Fruit fly (Drosophila melanogaster) whole organism, embryonic: ENCODE results near the gene alpha4GT2.

Experiments used
- B-H2 ChIP-seq: fragments of 200-800 bp; sonication (Bioruptor generic); optimal IDR thresholded peaks from 2 replicates; lab custom pipeline; 2018; ENCODE audit warnings: missing biosample characterization, mild to moderate bottlenecking, missing genetic modification characterization
- BEAF-32 ChIP-seq: fragments of 200-800 bp; sonication (Bioruptor generic); optimal IDR thresholded peaks from 3 replicates; lab custom pipeline; 2017; ENCODE audit warnings: missing biosample characterization, missing genetic modification characterization, mild to moderate bottlenecking, moderate library complexity, missing genetic modification reagents
- Bdp1 ChIP-seq: fragments of 200-800 bp; sonication (Bioruptor generic); optimal IDR thresholded peaks from 3 replicates; lab custom pipeline; 2016; ENCODE audit warnings: missing biosample characterization, missing genetic modification characterization
- BtbVII ChIP-seq: fragments of 200-800 bp; sonication (Bioruptor generic); optimal IDR thresholded peaks from 3 replicates; lab custom pipeline; 2017; ENCODE audit warnings: missing biosample characterization, mild to moderate bottlenecking, missing genetic modification characterization
- CG10274 ChIP-seq: fragments of 200-800 bp; sonication (Bioruptor generic); optimal IDR thresholded peaks from 3 replicates; lab custom pipeline; 2017; ENCODE audit warnings: missing biosample characterization, mild to moderate bottlenecking, missing genetic modification characterization
- CG11723 ChIP-seq: fragments of 200-800 bp; sonication (Bioruptor generic); optimal IDR thresholded peaks from 2 replicates; lab custom pipeline; 2017; ENCODE audit warnings: missing biosample characterization, mild to moderate bottlenecking, missing genetic modification characterization
- CG1233 ChIP-seq: fragments of 200-800 bp; sonication (Bioruptor generic); optimal IDR thresholded peaks from 4 replicates; lab custom pipeline; 2018; ENCODE audit warnings: missing biosample characterization, mild to moderate bottlenecking, missing genetic modification characterization
- CG13296 ChIP-seq: fragments of 200-800 bp; sonication (Bioruptor generic); optimal IDR thresholded peaks from 3 replicates; lab custom pipeline; 2018; ENCODE audit warnings: missing biosample characterization, mild to moderate bottlenecking, missing genetic modification characterization
- CG15601 ChIP-seq: fragments of 200-800 bp; sonication (Bioruptor generic); optimal IDR thresholded peaks from 3 replicates; lab custom pipeline; 2019; ENCODE audit warnings: missing biosample characterization, mild to moderate bottlenecking, missing genetic modification characterization, moderate library complexity
- CG2678 ChIP-seq: fragments of 200-800 bp; sonication (Bioruptor generic); optimal IDR thresholded peaks from 3 replicates; lab custom pipeline; 2019; ENCODE audit warnings: missing biosample characterization, mild to moderate bottlenecking, missing genetic modification characterization, moderate library complexity
- CG3281 ChIP-seq: fragments of 200-800 bp; sonication (Bioruptor generic); optimal IDR thresholded peaks from 3 replicates; lab custom pipeline; 2017; ENCODE audit warnings: missing biosample characterization, mild to moderate bottlenecking, missing genetic modification characterization
- CG5180 ChIP-seq: fragments of 200-800 bp; sonication (Bioruptor generic); optimal IDR thresholded peaks from 3 replicates; lab custom pipeline; 2017; ENCODE audit warnings: missing biosample characterization, missing genetic modification characterization, mild to moderate bottlenecking, moderate library complexity, missing genetic modification reagents
- CG6813 ChIP-seq: fragments of 200-800 bp; sonication (Bioruptor generic); optimal IDR thresholded peaks from 2 replicates; lab custom pipeline; 2017; ENCODE audit warnings: missing biosample characterization, missing genetic modification characterization, mild to moderate bottlenecking, moderate library complexity, missing genetic modification reagents
- CG7556 ChIP-seq: fragments of 200-800 bp; sonication (Bioruptor generic); optimal IDR thresholded peaks from 2 replicates; lab custom pipeline; 2017; ENCODE audit warnings: missing biosample characterization, mild to moderate bottlenecking, missing genetic modification characterization
- CG7928 ChIP-seq: fragments of 200-800 bp; sonication (Bioruptor generic); optimal IDR thresholded peaks from 2 replicates; lab custom pipeline; 2017; ENCODE audit warnings: missing biosample characterization, mild to moderate bottlenecking, missing genetic modification characterization
- CG9437 ChIP-seq: fragments of 200-800 bp; sonication (Bioruptor generic); optimal IDR thresholded peaks from 2 replicates; lab custom pipeline; 2018; ENCODE audit warnings: missing biosample characterization, mild to moderate bottlenecking, missing genetic modification characterization
- CG9876 ChIP-seq: fragments of 200-800 bp; sonication (Bioruptor generic); optimal IDR thresholded peaks from 2 replicates; lab custom pipeline; 2016; ENCODE audit warnings: missing biosample characterization, missing genetic modification characterization
- Deaf1 ChIP-seq: fragments of 200-800 bp; optimal IDR thresholded peaks from 3 replicates; lab custom pipeline; 2019; ENCODE audit warnings: missing biosample characterization, mild to moderate bottlenecking, missing genetic modification characterization, moderate library complexity
- Doc3 ChIP-seq: fragments of 200-800 bp; sonication (Bioruptor generic); IDR thresholded peaks from 3 replicates; pipeline ENCODE4 v1.3.6; 2022; ENCODE audit warnings: missing biosample characterization, missing genetic modification characterization; ENCODE audit not compliant: partially characterized antibody
- Fer1 ChIP-seq: fragments of 200-800 bp; sonication (Bioruptor generic); optimal IDR thresholded peaks from 2 replicates; lab custom pipeline; 2017; ENCODE audit warnings: missing biosample characterization, mild to moderate bottlenecking, missing genetic modification characterization
- HHEX ChIP-seq: fragments of 200-800 bp; sonication (Bioruptor generic); optimal IDR thresholded peaks from 3 replicates; lab custom pipeline; 2017; ENCODE audit warnings: missing biosample characterization, mild to moderate bottlenecking, missing genetic modification characterization, missing genetic modification reagents
- Lim3 ChIP-seq: fragments of 200-800 bp; sonication (Bioruptor generic); IDR thresholded peaks from 2 replicates; pipeline ENCODE4 v1.3.6; 2022; ENCODE audit warnings: missing biosample characterization, missing genetic modification characterization
- Mad ChIP-seq: fragments of 200-800 bp; sonication (Bioruptor generic); optimal IDR thresholded peaks from 2 replicates; lab custom pipeline; 2016; ENCODE audit warnings: missing biosample characterization, missing genetic modification characterization
- Mrtf ChIP-seq: fragments of 200-800 bp; sonication (Bioruptor generic); IDR thresholded peaks from 3 replicates; pipeline ENCODE4 v1.3.6; 2022; ENCODE audit warnings: missing biosample characterization, missing genetic modification characterization
- NfI ChIP-seq: fragments of 200-800 bp; sonication (Bioruptor generic); optimal IDR thresholded peaks from 3 replicates; lab custom pipeline; 2018; ENCODE audit warnings: missing biosample characterization, mild to moderate bottlenecking, missing genetic modification characterization, moderate library complexity
- Six4 ChIP-seq: fragments of 200-800 bp; sonication (Bioruptor generic); optimal IDR thresholded peaks from 2 replicates; lab custom pipeline; 2016; ENCODE audit warnings: missing biosample characterization, missing genetic modification characterization
- Sox100B ChIP-seq: fragments of 200-800 bp; sonication (Bioruptor generic); optimal IDR thresholded peaks from 3 replicates; lab custom pipeline; 2018; ENCODE audit warnings: missing biosample characterization, mild to moderate bottlenecking, missing genetic modification characterization
- Tbp ChIP-seq: fragments of >200 bp; optimal IDR thresholded peaks from 2 replicates; lab custom pipeline; 2018; ENCODE audit warnings: missing biosample characterization, missing genetic modification characterization
- Trl ChIP-seq, 3 experiments: fragments of >200 bp in 2 of 3; fragments of 200-800 bp in 1 of 3; sonication (Bioruptor generic) in 1 of 3; optimal IDR thresholded peaks; 2 replicates in 1 of 3; 3 replicates in 2 of 3; lab custom pipeline; 2016 to 2017; ENCODE audit warnings: missing biosample characterization in 1 of 3, missing genetic modification characterization in 1 of 3
- Xbp1 ChIP-seq: fragments of 200-800 bp; sonication (Bioruptor generic); optimal IDR thresholded peaks from 3 replicates; lab custom pipeline; 2016; ENCODE audit warnings: missing biosample characterization, mild to moderate bottlenecking, missing genetic modification characterization
- ac ChIP-seq: fragments of 200-800 bp; sonication (Bioruptor generic); optimal IDR thresholded peaks from 3 replicates; lab custom pipeline; 2017; ENCODE audit warnings: missing biosample characterization, mild to moderate bottlenecking, missing genetic modification characterization
- bowl ChIP-seq: fragments of 200-800 bp; sonication (Bioruptor generic); IDR thresholded peaks from 2 replicates; pipeline ENCODE4 v1.3.6; 2022; ENCODE audit warnings: missing biosample characterization, missing genetic modification characterization
- br ChIP-seq: fragments of >200 bp; optimal IDR thresholded peaks from 2 replicates; lab custom pipeline; 2017
- cg ChIP-seq: fragments of 200-800 bp; sonication (Bioruptor generic); optimal IDR thresholded peaks from 3 replicates; lab custom pipeline; 2019; ENCODE audit warnings: missing biosample characterization, mild to moderate bottlenecking, missing genetic modification characterization, moderate library complexity
- chif ChIP-seq, 2 experiments: fragments of 200-800 bp; sonication (Bioruptor generic); optimal IDR thresholded peaks; 3 replicates each; lab custom pipeline; 2016; ENCODE audit warnings: missing biosample characterization in 2 of 2, missing genetic modification characterization in 2 of 2
- dysf ChIP-seq: fragments of 200-800 bp; sonication (Bioruptor generic); IDR thresholded peaks from 3 replicates; pipeline ENCODE4 v1.3.6; 2022; ENCODE audit warnings: missing biosample characterization, missing genetic modification characterization
- ewg ChIP-seq: fragments of 200-800 bp; sonication (Bioruptor generic); optimal IDR thresholded peaks from 3 replicates; lab custom pipeline; 2017; ENCODE audit warnings: mild to moderate bottlenecking, missing biosample characterization, missing genetic modification reagents, missing genetic modification characterization
- gsb ChIP-seq: fragments of 200-800 bp; sonication (Bioruptor generic); IDR thresholded peaks from 2 replicates; pipeline ENCODE4 v1.3.6; 2022; ENCODE audit warnings: missing biosample characterization, missing genetic modification characterization
- hb ChIP-seq: fragments of 200-800 bp; sonication (Bioruptor generic); IDR thresholded peaks from 3 replicates; pipeline ENCODE4 v1.3.6; 2022; ENCODE audit warnings: missing biosample characterization, missing genetic modification characterization; ENCODE audit not compliant: partially characterized antibody
- jigr1 ChIP-seq: fragments of 200-800 bp; sonication (Bioruptor generic); IDR thresholded peaks from 3 replicates; pipeline ENCODE4 v1.3.6; 2022; ENCODE audit warnings: missing biosample characterization, missing genetic modification characterization
- jing ChIP-seq: fragments of 200-800 bp; sonication (Bioruptor generic); optimal IDR thresholded peaks from 2 replicates; lab custom pipeline; 2018; ENCODE audit warnings: missing biosample characterization, mild to moderate bottlenecking, missing genetic modification characterization
- kni ChIP-seq: fragments of 200-800 bp; sonication (Bioruptor generic); optimal IDR thresholded peaks from 3 replicates; lab custom pipeline; 2017; ENCODE audit warnings: mild to moderate bottlenecking, missing biosample characterization, missing genetic modification reagents, missing genetic modification characterization
- maf-S ChIP-seq: fragments of 200-800 bp; sonication (Bioruptor generic); optimal IDR thresholded peaks from 2 replicates; lab custom pipeline; 2016; ENCODE audit warnings: missing biosample characterization, missing genetic modification characterization
- odd ChIP-seq: fragments of 200-800 bp; sonication (Bioruptor generic); optimal IDR thresholded peaks from 2 replicates; lab custom pipeline; 2017; ENCODE audit warnings: missing biosample characterization, mild to moderate bottlenecking, missing genetic modification characterization
- row ChIP-seq: fragments of 200-800 bp; sonication (Bioruptor generic); IDR thresholded peaks from 3 replicates; pipeline ENCODE4 v1.3.6; 2022; ENCODE audit warnings: missing biosample characterization, missing genetic modification characterization
- slbo ChIP-seq: fragments of 200-800 bp; sonication (Bioruptor generic); IDR thresholded peaks from 2 replicates; pipeline ENCODE4 v1.3.6; 2022; ENCODE audit warnings: missing biosample characterization, missing genetic modification characterization
- tll ChIP-seq, 2 experiments: fragments of 200-800 bp in 1 of 2; fragments of >200 bp in 1 of 2; sonication (Bioruptor generic) in 1 of 2; optimal IDR thresholded peaks; 2 replicates each; lab custom pipeline; 2017 to 2019; ENCODE audit warnings: missing biosample characterization in 2 of 2, missing genetic modification characterization in 2 of 2, mild to moderate bottlenecking in 1 of 2, moderate library complexity in 1 of 2
- z ChIP-seq: fragments of 200-800 bp; sonication (Bioruptor generic); IDR thresholded peaks from 3 replicates; pipeline ENCODE4 v1.3.6; 2022; ENCODE audit warnings: missing biosample characterization, missing genetic modification characterization

The alpha4GT2 gene

dm6 chr3R:25854825-25855224 lies 22.8 kb downstream of the alpha4GT2 start (continued):
- TF ChIP-seq Sox100B (GFP tag; lab: Kevin White, UChicago), result no peak
- no peak for TF ChIP-seq HHEX (GFP tag; lab: Kevin White, UChicago)
- peak; percentile 37 for TF ChIP-seq CG2678 (tag; lab: Kevin White, UChicago)
- no peak for TF ChIP-seq Tbp
- TF ChIP-seq Six4, result no peak
- no peak for TF ChIP-seq tll (GFP tag; optimal IDR thresholded peaks at IDR 0.05; lab: Kevin White, UChicago)
- TF ChIP-seq CG7928 (GFP tag; lab: Kevin White, UChicago), result no peak
- no peak for TF ChIP-seq Doc3 (GFP tag; lab: Robert Waterston, UW)
- TF ChIP-seq BtbVII, result peak; percentile 20
- TF ChIP-seq BEAF-32, result no peak
- TF ChIP-seq CG6813, result no peak
- no peak for TF ChIP-seq CG5180 (GFP tag; lab: Kevin White, UChicago)
- TF ChIP-seq CG10274 (GFP tag; lab: Kevin White, UChicago), result no peak
- TF ChIP-seq chif (GFP tag; optimal IDR thresholded peaks at IDR 0.05; lab: Kevin White, UChicago), result no peak
- peak; percentile 35; the same call in 1 of the 3 replicates for TF ChIP-seq row (GFP tag; lab: Robert Waterston, UW)
- no peak for TF ChIP-seq z
- no peak for TF ChIP-seq Trl (optimal IDR thresholded peaks at IDR 0.05; lab: Kevin White, UChicago)
- no peak for TF ChIP-seq Trl (GFP tag; optimal IDR thresholded peaks at IDR 0.05; lab: Kevin White, UChicago)

dm6 chr3R:25855594-25856305 lies 23.7 kb downstream of the alpha4GT2 start, which contains the start of gene CG5890:
CG5890 (plus strand) TSS chr3R:25856154.
- TF ChIP-seq ewg (GFP tag; lab: Kevin White, UChicago) (peak; percentile 18), CG3281 (GFP tag; lab: Kevin White, UChicago) (peak; percentile 71), gsb (GFP tag; lab: Robert Waterston, UW) (no peak), NfI (GFP tag; lab: Kevin White, UChicago) (peak; percentile 30), Mad (GFP tag; lab: Kevin White, UChicago) (no peak), CG9437 (GFP tag; lab: Kevin White, UChicago) (peak; percentile 3), CG11723 (GFP tag; lab: Kevin White, UChicago) (no peak), B-H2 (GFP tag; lab: Kevin White, UChicago) (no peak), jigr1 (GFP tag; lab: Robert Waterston, UW) (no peak), odd (GFP tag; lab: Kevin White, UChicago) (no peak), CG7556 (GFP tag; lab: Kevin White, UChicago) (peak; percentile 50), CG6813 (peak; percentile 36), Bdp1 (GFP tag; lab: Kevin White, UChicago) (no peak), BtbVII (peak; percentile 18), CG1233 (GFP tag; lab: Kevin White, UChicago) (peak; percentile 1), Sox100B (GFP tag; lab: Kevin White, UChicago) (peak; percentile 41), maf-S (GFP tag; lab: Kevin White, UChicago) (no peak), br (no peak), Mrtf (GFP tag; lab: Robert Waterston, UW) (0 out of 3 replicates have a peak, but pooled peaks have one; percentile 8), CG15601 (tag; lab: Kevin White, UChicago) (no peak), jing (GFP tag; lab: Kevin White, UChicago) (no peak), slbo (GFP tag; lab: Robert Waterston, UW) (peak; percentile 29; the same call in 1 of the 2 replicates), bowl (GFP tag; lab: Robert Waterston, UW) (no peak), cg (GFP tag; lab: Kevin White, UChicago) (no peak), kni (GFP tag; lab: Kevin White, UChicago) (no peak), CG13296 (GFP tag; lab: Kevin White, UChicago) (peak; percentile 58), Lim3 (GFP tag; lab: Robert Waterston, UW) (no peak), Xbp1 (GFP tag; lab: Kevin White, UChicago) (no peak), hb (GFP tag; lab: Robert Waterston, UW) (no peak), dysf (0 out of 3 replicates have a peak, but pooled peaks have one; percentile 18), ac (GFP tag; lab: Kevin White, UChicago) (no peak), Fer1 (peak; percentile 73), Deaf1 (tag; lab: Kevin White, UChicago) (peak; percentile 94), CG9876 (GFP tag; lab: Kevin White, UChicago) (no peak)
